Worm (Caenorhabditis elegans): ENCODE measurements around the gene grl-23.

ce11 chrV:12534941-12535340 lies 41.8 kb downstream of the grl-23 start:
- TF ChIP-seq mdl-1 (tag; optimal IDR thresholded peaks at IDR 0.05) (no peak), daf-8 (GFP tag; IDR thresholded peaks at IDR 0.05) (no peak), unc-130 (GFP tag; optimal IDR thresholded peaks at IDR 0.05) (no peak), nhr-11 (tag; optimal IDR thresholded peaks at IDR 0.05) (no peak), ztf-11 (tag; optimal IDR thresholded peaks at IDR 0.05) (no peak), nhr-28 (tag; optimal IDR thresholded peaks at IDR 0.05) (no peak), lsy-2 (tag; optimal IDR thresholded peaks at IDR 0.05) (no peak), php-3 (GFP tag; IDR thresholded peaks at IDR 0.05) (no peak)
